Worm (Caenorhabditis elegans) whole organism, early embryonic: Measurements from ENCODE around the gene srh-35.

Source experiments
- F13C5.2 ChIP-seq: sonication (generic microtip); optimal IDR thresholded peaks from 2 replicates; lab custom pipeline; 2017; ENCODE audit warnings: mild to moderate bottlenecking, missing genetic modification characterization, inconsistent platforms, missing compliant biosample characterization
- ama-1 ChIP-seq: fragments of 150-350 bp; optimal IDR thresholded peaks from 2 replicates; lab custom pipeline; 2014

- TF ChIP-seq F13C5.2 (tag; lab: Kevin White, UChicago) (no peak), ama-1 (lab: Kevin White, UChicago) (no peak)
These were observed 16.0 kb downstream of the srh-35 start for ce11 chrV:432991-433390.
